Worm (Caenorhabditis elegans): ENCODE measurements around the gene mig-39.
A peak's percentile ranks its signal among the peaks of the same experiment; 100 is the strongest.

Gene mig-39

ce11 chrIII:8509644-8510393 lies 43.0 kb downstream of the mig-39 start (continued):
- TF ChIP-seq egl-18 (GFP tag; IDR thresholded peaks at IDR 0.05) (no peak), B0019.2 (GFP tag; conservative IDR thresholded peaks at IDR 0.05) (no peak), hmg-1.2 (GFP tag; IDR thresholded peaks at IDR 0.05) (0 out of 2 replicates have a peak, but pooled peaks have one; percentile 4), cebp-1 (GFP tag; IDR thresholded peaks at IDR 0.05) (no peak), cebp-1 (tag; optimal IDR thresholded peaks at IDR 0.05) (no peak), Y53G8AR.9 (GFP tag; conservative IDR thresholded peaks at IDR 0.05) (no peak)

ce11 chrIII:8511711-8512110 lies 44.9 kb downstream of the mig-39 start:
- no peak for TF ChIP-seq cebp-2 (GFP tag; IDR thresholded peaks at IDR 0.05)
- no peak for TF ChIP-seq akir-1 (GFP tag; optimal IDR thresholded peaks at IDR 0.05)
- no peak for TF ChIP-seq mes-4 (tag; optimal IDR thresholded peaks at IDR 0.05)
- no peak for TF ChIP-seq somi-1 (GFP tag; optimal IDR thresholded peaks at IDR 0.05)

- no peak for TF ChIP-seq ceh-58 (GFP tag; IDR thresholded peaks at IDR 0.05)
- TF ChIP-seq ets-4 (GFP tag; optimal IDR thresholded peaks at IDR 0.05) = no peak
- TF ChIP-seq Y95B8A.8 (GFP tag; IDR thresholded peaks at IDR 0.05) = no peak
- no peak for TF ChIP-seq ekl-4 (GFP tag; IDR thresholded peaks at IDR 0.05)
- no peak for TF ChIP-seq lag-1 (GFP tag; IDR thresholded peaks at IDR 0.05)
- TF ChIP-seq nfya-1 (tag; optimal IDR thresholded peaks at IDR 0.05; ENCODE audit: borderline replicate concordance, insufficient read depth) = no peak
- no peak for TF ChIP-seq hsf-1 (GFP tag; IDR thresholded peaks at IDR 0.05)
- no peak for TF ChIP-seq attf-6 (GFP tag; IDR thresholded peaks at IDR 0.05)
- no peak for TF ChIP-seq him-1 (tag; optimal IDR thresholded peaks at IDR 0.05)
- no peak for TF ChIP-seq chd-7 (tag; optimal IDR thresholded peaks at IDR 0.05)
- TF ChIP-seq snpc-4 (GFP tag; optimal IDR thresholded peaks at IDR 0.05) = no peak
- no peak for TF ChIP-seq snpc-4 (tag; optimal IDR thresholded peaks at IDR 0.05)
- TF ChIP-seq K12H6.12 (tag; optimal IDR thresholded peaks at IDR 0.05) = no peak
- no peak for TF ChIP-seq cebp-2 (GFP tag; IDR thresholded peaks at IDR 0.05)
- no peak for TF ChIP-seq B0019.2 (GFP tag; conservative IDR thresholded peaks at IDR 0.05)
- TF ChIP-seq zim-3 (tag; optimal IDR thresholded peaks at IDR 0.05) = no peak
- TF ChIP-seq ama-1 (optimal IDR thresholded peaks at IDR 0.05) = no peak
- no peak for TF ChIP-seq ama-1 (GFP tag; optimal IDR thresholded peaks at IDR 0.05)
- no peak for TF ChIP-seq F33H1.4 (GFP tag; IDR thresholded peaks at IDR 0.05)
- no peak for TF ChIP-seq let-607 (tag; optimal IDR thresholded peaks at IDR 0.05)
Measured at ce11 chrIII:8512279-8512942, 45.6 kb downstream of the mig-39 start.

DNA sequence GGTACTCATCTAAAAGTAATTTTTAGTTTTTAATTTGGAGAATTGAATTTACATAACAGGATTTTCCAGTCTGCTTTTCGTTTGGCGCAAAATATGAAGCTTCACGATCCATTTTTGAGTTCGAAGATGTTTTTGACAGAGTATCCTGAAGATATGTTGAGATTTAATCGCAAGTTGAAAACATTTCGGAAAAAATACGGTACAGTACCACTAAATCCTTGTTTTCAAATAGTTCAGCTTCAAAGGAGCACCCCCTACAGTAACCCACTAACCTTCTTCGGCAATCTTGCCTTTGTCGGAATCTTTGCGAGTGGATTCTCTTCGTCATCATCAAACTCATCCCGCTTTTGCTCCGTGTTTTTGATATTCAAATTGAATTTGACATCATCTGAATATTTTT lies 52.2 kb downstream of the mig-39 start:
- TF ChIP-seq lin-26 (GFP tag; IDR thresholded peaks at IDR 0.05) (0 out of 2 replicates have a peak, but pooled peaks have one; percentile 24), aptf-3 (GFP tag; IDR thresholded peaks at IDR 0.05) (no peak), hsf-1 (GFP tag; IDR thresholded peaks at IDR 0.05) (no peak), C06A6.2 (GFP tag; conservative IDR thresholded peaks at IDR 0.05) (no peak), ceh-91 (GFP tag; IDR thresholded peaks at IDR 0.05) (no peak), K11D2.4 (GFP tag; IDR thresholded peaks at IDR 0.05) (no peak), hmg-1.2 (GFP tag; IDR thresholded peaks at IDR 0.05) (no peak), tlf-1 (GFP tag; optimal IDR thresholded peaks at IDR 0.05) (no peak), hrde-1 (tag; optimal IDR thresholded peaks at IDR 0.05; ENCODE audit: borderline replicate concordance) (no peak), F55B11.4 (tag; optimal IDR thresholded peaks at IDR 0.05; ENCODE audit: borderline replicate concordance, insufficient read depth) (no peak), ztf-6 (GFP tag; IDR thresholded peaks at IDR 0.05) (no peak), nhr-27 (tag; optimal IDR thresholded peaks at IDR 0.05) (no peak), cebp-1 (GFP tag; IDR thresholded peaks at IDR 0.05) (no peak), cebp-1 (tag; optimal IDR thresholded peaks at IDR 0.05) (peak; percentile 12), Y79H2A.3 (GFP tag; conservative IDR thresholded peaks at IDR 0.05) (no peak), nhr-120 (GFP tag; IDR thresholded peaks at IDR 0.05) (no peak), B0019.2 (GFP tag; conservative IDR thresholded peaks at IDR 0.05) (no peak), ceh-27 (GFP tag; optimal IDR thresholded peaks at IDR 0.05) (no peak), Y56A3A.18 (GFP tag; IDR thresholded peaks at IDR 0.05) (0 out of 2 replicates have a peak, but pooled peaks have one; percentile 27), chd-7 (tag; optimal IDR thresholded peaks at IDR 0.05) (peak; percentile 64)
